Fruit fly (Drosophila melanogaster): ENCODE results near the gene CG11029.

The CG11029 gene

DNA sequence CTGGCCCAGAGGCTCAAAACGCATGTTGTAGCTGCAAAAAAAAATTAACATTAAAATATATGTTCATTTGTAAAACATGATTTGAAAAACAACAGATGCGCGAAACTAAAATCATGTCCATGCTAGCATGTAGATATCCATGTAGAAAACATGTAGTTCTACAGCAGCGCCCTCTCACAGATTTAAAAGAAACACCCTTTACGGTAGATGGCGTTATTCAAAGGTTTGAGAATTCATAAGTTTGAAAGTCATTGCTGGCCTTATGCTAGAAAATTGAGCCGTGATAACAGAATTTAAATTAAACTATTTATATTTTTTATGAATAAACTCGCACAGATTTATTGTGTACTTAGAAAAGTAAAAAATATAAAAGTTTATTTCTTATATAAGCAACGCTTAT, 25.2 kb downstream of the CG11029 start (continued):
- no peak for TF ChIP-seq row (GFP tag; IDR thresholded peaks at IDR 0.05)
- TF ChIP-seq Med (GFP tag), result peak; percentile 86
- no peak for TF ChIP-seq CG4360 (GFP tag; IDR thresholded peaks at IDR 0.05)
- peak; percentile 51; the same call in 2 of the 3 replicates for TF ChIP-seq ase (GFP tag; IDR thresholded peaks at IDR 0.05)
- TF ChIP-seq CG10147 (GFP tag; optimal IDR thresholded peaks at IDR 0.05), result no peak
- no peak for TF ChIP-seq bigmax (GFP tag; optimal IDR thresholded peaks at IDR 0.05)
- TF ChIP-seq Dll (GFP tag; IDR thresholded peaks at IDR 0.05; ENCODE audit: partially characterized antibody), result no peak
- no peak for TF ChIP-seq fru (optimal IDR thresholded peaks at IDR 0.05)
- peak; percentile 8 for TF ChIP-seq Hr3 (GFP tag; optimal IDR thresholded peaks at IDR 0.05)
- no peak for TF ChIP-seq CG4328 (GFP tag; optimal IDR thresholded peaks at IDR 0.05)
- TF ChIP-seq pros (GFP tag; optimal IDR thresholded peaks at IDR 0.05), result no peak
- peak; percentile 16; the same call in 1 of the 2 replicates for TF ChIP-seq MBD-R2 (GFP tag; IDR thresholded peaks at IDR 0.05)
- TF ChIP-seq Lpt (GFP tag; optimal IDR thresholded peaks at IDR 0.05), result no peak
- TF ChIP-seq CG16779 (GFP tag; IDR thresholded peaks at IDR 0.05), result no peak
- TF ChIP-seq CG3065 (GFP tag; optimal IDR thresholded peaks at IDR 0.05), result peak; percentile 38
- peak; percentile 70 for TF ChIP-seq CG6854 (GFP tag; optimal IDR thresholded peaks at IDR 0.05)
- TF ChIP-seq fd64A (GFP tag; optimal IDR thresholded peaks at IDR 0.05), result no peak
- no peak for TF ChIP-seq scrt (GFP tag; optimal IDR thresholded peaks at IDR 0.05)
- 0 out of 2 replicates have a peak, but pooled peaks have one; percentile 18 for TF ChIP-seq Atf6 (GFP tag; IDR thresholded peaks at IDR 0.05)
- no peak for TF ChIP-seq CG4707 (GFP tag; optimal IDR thresholded peaks at IDR 0.05)
- TF ChIP-seq Rfx (GFP tag; IDR thresholded peaks at IDR 0.05), result peak; percentile 85
- TF ChIP-seq CG1602 (GFP tag; optimal IDR thresholded peaks at IDR 0.05), result peak; percentile 32
- TF ChIP-seq Doc2 (GFP tag; IDR thresholded peaks at IDR 0.05), result no peak
- no peak for TF ChIP-seq pum (GFP tag; optimal IDR thresholded peaks at IDR 0.05)
- no peak for TF ChIP-seq tup (GFP tag; optimal IDR thresholded peaks at IDR 0.05)
- no peak for TF ChIP-seq pfk (GFP tag; optimal IDR thresholded peaks at IDR 0.05)
- TF ChIP-seq CG13296 (GFP tag; optimal IDR thresholded peaks at IDR 0.05), result no peak
- no peak for TF ChIP-seq CG3838 (GFP tag; optimal IDR thresholded peaks at IDR 0.05)
- no peak for TF ChIP-seq pb (GFP tag; optimal IDR thresholded peaks at IDR 0.05)
- peak; percentile 92 for TF ChIP-seq CG42726 (GFP tag; IDR thresholded peaks at IDR 0.05; ENCODE audit: partially characterized antibody)
- TF ChIP-seq phol (tag; optimal IDR thresholded peaks at IDR 0.05), result no peak
- TF ChIP-seq CG32532 (GFP tag; IDR thresholded peaks at IDR 0.05), result peak; percentile 82
- no peak for TF ChIP-seq CG17912 (GFP tag; optimal IDR thresholded peaks at IDR 0.05)
- no peak for TF ChIP-seq CG12155 (GFP tag; optimal IDR thresholded peaks at IDR 0.05)
- no peak for TF ChIP-seq Lim3 (GFP tag; IDR thresholded peaks at IDR 0.05)
- TF ChIP-seq MTF-1 (GFP tag; optimal IDR thresholded peaks at IDR 0.05; ENCODE audit: borderline replicate concordance), result no peak
- TF ChIP-seq CG2712 (tag; optimal IDR thresholded peaks at IDR 0.05), result no peak
- peak; percentile 41 for TF ChIP-seq Meics (GFP tag; optimal IDR thresholded peaks at IDR 0.05)
- TF ChIP-seq CG18262 (tag; optimal IDR thresholded peaks at IDR 0.05), result no peak
- peak; percentile 38; the same call in 1 of the 2 replicates for TF ChIP-seq sob (GFP tag; IDR thresholded peaks at IDR 0.05)
- TF ChIP-seq Asciz (GFP tag; optimal IDR thresholded peaks at IDR 0.05), result no peak
- no peak for TF ChIP-seq CG13775 (GFP tag; optimal IDR thresholded peaks at IDR 0.05)
- no peak for TF ChIP-seq al (GFP tag; IDR thresholded peaks at IDR 0.05)
- no peak for TF ChIP-seq Ravus (GFP tag; IDR thresholded peaks at IDR 0.05)
- TF ChIP-seq lbe (GFP tag; optimal IDR thresholded peaks at IDR 0.05), result no peak
- TF ChIP-seq org-1 (GFP tag; optimal IDR thresholded peaks at IDR 0.05), result no peak
- no peak for TF ChIP-seq CG9817 (tag; optimal IDR thresholded peaks at IDR 0.05)
- no peak for TF ChIP-seq YL-1 (GFP tag; optimal IDR thresholded peaks at IDR 0.05)
- TF ChIP-seq hb (GFP tag; IDR thresholded peaks at IDR 0.05; ENCODE audit: partially characterized antibody), result peak; percentile 65
- no peak for TF ChIP-seq tio (GFP tag; optimal IDR thresholded peaks at IDR 0.05)
- TF ChIP-seq Dip2 (GFP tag; IDR thresholded peaks at IDR 0.05), result no peak
- no peak for TF ChIP-seq insv (GFP tag; optimal IDR thresholded peaks at IDR 0.05)

All from whole organism, embryonic.